Worm (Caenorhabditis elegans) whole organism, early embryonic: Measurements from ENCODE around the gene K01G5.10.

Experiments used
- B0310.2 ChIP-seq: sonication (generic microtip); optimal IDR thresholded peaks from 2 replicates; lab custom pipeline; 2016; ENCODE audit warnings: mild to moderate bottlenecking, missing genetic modification characterization, missing compliant biosample characterization
- F13C5.2 ChIP-seq: sonication (generic microtip); optimal IDR thresholded peaks from 2 replicates; lab custom pipeline; 2017; ENCODE audit warnings: mild to moderate bottlenecking, missing genetic modification characterization, inconsistent platforms, missing compliant biosample characterization
- aly-1 ChIP-seq: sonication (generic microtip); optimal IDR thresholded peaks from 2 replicates; lab custom pipeline; 2016; ENCODE audit warnings: missing genetic modification characterization, missing compliant biosample characterization
- ama-1 ChIP-seq: fragments of 150-350 bp; optimal IDR thresholded peaks from 2 replicates; lab custom pipeline; 2014
- ceh-13 ChIP-seq: fragments of 200-800 bp; sonication (Bioruptor generic); optimal IDR thresholded peaks from 2 replicates; lab custom pipeline; 2018; ENCODE audit warnings: mild to moderate bottlenecking, missing genetic modification characterization, missing compliant biosample characterization
- ceh-36 ChIP-seq: sonication (generic microtip); optimal IDR thresholded peaks from 2 replicates; lab custom pipeline; 2016; ENCODE audit warnings: missing genetic modification characterization, inconsistent platforms, missing compliant biosample characterization
- ets-7 ChIP-seq: sonication (generic microtip); optimal IDR thresholded peaks from 2 replicates; lab custom pipeline; 2016; ENCODE audit warnings: missing genotype, missing genetic modification characterization, missing compliant biosample characterization
- flt-1 ChIP-seq: fragments of 200-800 bp; sonication (Bioruptor generic); IDR thresholded peaks from 2 replicates; pipeline ENCODE4 v1.3.6; 2022; ENCODE audit warnings: missing genetic modification characterization, missing compliant biosample characterization
- hmbx-1 ChIP-seq: sonication (generic microtip); optimal IDR thresholded peaks from 2 replicates; lab custom pipeline; 2016; ENCODE audit warnings: mild to moderate bottlenecking, missing genetic modification characterization, missing compliant biosample characterization
- hmg-4 ChIP-seq: fragments of 200-800 bp; sonication (Bioruptor generic); optimal IDR thresholded peaks from 2 replicates; lab custom pipeline; 2018; ENCODE audit warnings: mild to moderate bottlenecking, missing genetic modification characterization, missing compliant biosample characterization
- hnd-1 ChIP-seq: sonication (generic microtip); optimal IDR thresholded peaks from 2 replicates; lab custom pipeline; 2016; ENCODE audit warnings: missing genetic modification characterization, missing compliant biosample characterization
- pes-1 ChIP-seq: fragments of 200-800 bp; sonication (Bioruptor generic); IDR thresholded peaks from 2 replicates; pipeline ENCODE4 v1.3.6; 2022; ENCODE audit warnings: missing genetic modification reagents, missing genetic modification characterization, missing compliant biosample characterization
- scrt-1 ChIP-seq: fragments of 200-800 bp; sonication (Bioruptor generic); IDR thresholded peaks from 2 replicates; pipeline ENCODE4 v1.3.6; 2022; ENCODE audit warnings: missing genetic modification characterization, missing compliant biosample characterization
- sea-1 ChIP-seq: fragments of 200-800 bp; sonication (Bioruptor generic); conservative IDR thresholded peaks from 2 replicates; pipeline ENCODE4 v1.3.6; 2022; ENCODE audit warnings: missing genetic modification characterization, missing compliant biosample characterization
- tbx-11 ChIP-seq: fragments of 200-800 bp; sonication (Bioruptor generic); IDR thresholded peaks from 2 replicates; pipeline ENCODE4 v1.3.6; 2022; ENCODE audit warnings: missing genetic modification characterization, missing compliant biosample characterization
- tbx-37 ChIP-seq: fragments of 200-800 bp; sonication (Bioruptor generic); conservative IDR thresholded peaks from 2 replicates; pipeline ENCODE4 v1.3.6; 2022; ENCODE audit warnings: missing genetic modification reagents, missing genetic modification characterization, missing compliant biosample characterization
- tra-4 ChIP-seq: sonication (generic microtip); optimal IDR thresholded peaks from 2 replicates; lab custom pipeline; 2017; ENCODE audit warnings: missing genetic modification characterization, missing compliant biosample characterization

K01G5.10 gene

ce11 chrIII:10791233-10791632 is 32.9 kb upstream of the K01G5.10 start:
- TF ChIP-seq ceh-36 (tag; lab: Kevin White, UChicago) (no peak), hmg-4 (GFP tag; lab: Kevin White, UChicago) (no peak), hnd-1 (tag; lab: Kevin White, UChicago) (no peak), tbx-11 (GFP tag; lab: Robert Waterston, UW) (no peak), aly-1 (tag; lab: Kevin White, UChicago) (no peak), ets-7 (tag; lab: Kevin White, UChicago) (no peak), B0310.2 (tag; lab: Kevin White, UChicago) (no peak), sea-1 (GFP tag; lab: Robert Waterston, UW) (no peak), tbx-37 (GFP tag; lab: Robert Waterston, UW) (no peak), flt-1 (no peak), ama-1 (lab: Kevin White, UChicago) (no peak), tra-4 (no peak), ceh-13 (GFP tag; lab: Kevin White, UChicago) (no peak), pes-1 (GFP tag; lab: Robert Waterston, UW) (no peak), F13C5.2 (tag; lab: Kevin White, UChicago) (no peak), hmbx-1 (tag; lab: Kevin White, UChicago) (no peak), scrt-1 (GFP tag; lab: Robert Waterston, UW) (no peak)

- TF ChIP-seq ceh-36 (tag; lab: Kevin White, UChicago) = peak; percentile 41
- no peak for TF ChIP-seq tra-4
These were observed 24.7 kb upstream of the K01G5.10 start for ce11 chrIII:10783052-10783451.

ce11 chrIII:10781553-10781952 is 23.2 kb upstream of the K01G5.10 start, which contains the start of gene ptr-19:
TSS of gene ptr-19 (plus strand) at chrIII:10781853.
- TF ChIP-seq F13C5.2 (tag; lab: Kevin White, UChicago) (no peak), sea-1 (GFP tag; lab: Robert Waterston, UW) (no peak), hnd-1 (tag; lab: Kevin White, UChicago) (no peak), flt-1 (no peak), tbx-11 (GFP tag; lab: Robert Waterston, UW) (no peak), pes-1 (GFP tag; lab: Robert Waterston, UW) (no peak)

- TF ChIP-seq ama-1 (lab: Kevin White, UChicago) (no peak), tbx-37 (GFP tag; lab: Robert Waterston, UW) (no peak), hmbx-1 (tag; lab: Kevin White, UChicago) (no peak), hmg-4 (GFP tag; lab: Kevin White, UChicago) (no peak), aly-1 (tag; lab: Kevin White, UChicago) (no peak), ceh-36 (tag; lab: Kevin White, UChicago) (no peak), B0310.2 (tag; lab: Kevin White, UChicago) (no peak), scrt-1 (GFP tag; lab: Robert Waterston, UW) (no peak), flt-1 (no peak), sea-1 (GFP tag; lab: Robert Waterston, UW) (no peak), ets-7 (tag; lab: Kevin White, UChicago) (no peak), ceh-13 (GFP tag; lab: Kevin White, UChicago) (no peak)
These were observed 11.4 kb upstream of the K01G5.10 start for ce11 chrIII:10769693-10770092.

DNA sequence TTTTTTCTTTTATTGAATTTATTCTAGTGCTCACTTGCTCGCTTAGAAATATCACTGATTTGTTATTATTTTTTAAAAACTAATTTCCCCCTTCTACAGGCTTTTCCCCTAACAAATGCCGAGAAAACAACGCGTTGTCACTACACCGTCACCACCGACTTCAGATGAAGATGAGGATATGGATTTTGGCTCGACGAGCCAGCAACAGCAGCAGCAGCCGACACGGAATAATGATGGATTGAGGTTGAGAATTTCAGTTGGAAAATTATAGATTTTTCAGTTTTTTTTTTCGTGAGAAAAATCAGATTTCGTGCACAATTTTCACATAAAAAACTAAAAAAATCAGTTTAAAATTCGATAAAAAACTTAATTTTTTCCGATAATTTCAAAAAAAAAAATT is 4.7 kb upstream of the K01G5.10 start, which contains the start of gene dpy-28:
Gene dpy-28, plus strand, starts transcription at position 100 of the 400 bp plus-strand sequence.
- TF ChIP-seq hmbx-1 (tag; lab: Kevin White, UChicago) (no peak), scrt-1 (GFP tag; lab: Robert Waterston, UW) (no peak), ceh-36 (tag; lab: Kevin White, UChicago) (no peak), ama-1 (lab: Kevin White, UChicago) (no peak), tra-4 (no peak), hmg-4 (GFP tag; lab: Kevin White, UChicago) (no peak), ets-7 (tag; lab: Kevin White, UChicago) (no peak), F13C5.2 (tag; lab: Kevin White, UChicago) (no peak), hnd-1 (tag; lab: Kevin White, UChicago) (no peak), sea-1 (GFP tag; lab: Robert Waterston, UW) (no peak), pes-1 (GFP tag; lab: Robert Waterston, UW) (no peak), flt-1 (no peak), B0310.2 (tag; lab: Kevin White, UChicago) (no peak), tbx-11 (GFP tag; lab: Robert Waterston, UW) (no peak), aly-1 (tag; lab: Kevin White, UChicago) (no peak), tbx-37 (GFP tag; lab: Robert Waterston, UW) (no peak)

ce11 chrIII:10759050-10760023 is 1.0 kb upstream of the K01G5.10 start, which contains the start of gene tasp-1:
TSS of gene tasp-1 (plus strand) at chrIII:10759307.
- TF ChIP-seq scrt-1 (GFP tag; lab: Robert Waterston, UW) (peak; percentile 85), B0310.2 (tag; lab: Kevin White, UChicago) (peak; percentile 67), hnd-1 (tag; lab: Kevin White, UChicago) (peak; percentile 74), ceh-13 (GFP tag; lab: Kevin White, UChicago) (peak; percentile 66), flt-1 (peak; percentile 93), hmbx-1 (tag; lab: Kevin White, UChicago) (peak; percentile 75), tbx-11 (GFP tag; lab: Robert Waterston, UW) (peak; percentile 91), ceh-36 (tag; lab: Kevin White, UChicago) (peak; percentile 81), sea-1 (GFP tag; lab: Robert Waterston, UW) (peak; percentile 96), tbx-37 (GFP tag; lab: Robert Waterston, UW) (peak; percentile 89), pes-1 (GFP tag; lab: Robert Waterston, UW) (peak; percentile 92), ets-7 (tag; lab: Kevin White, UChicago) (peak; percentile 85), hmg-4 (GFP tag; lab: Kevin White, UChicago) (peak; percentile 98), aly-1 (tag; lab: Kevin White, UChicago) (peak; percentile 78), F13C5.2 (tag; lab: Kevin White, UChicago) (peak; percentile 99), tra-4 (peak; percentile 70), ama-1 (lab: Kevin White, UChicago) (no peak)
